Comparison of ENCODE assay signal across 4 worm cellular contexts in genomic region chrII:4584313-4584712, ce11.
TF ChIP-seq lines count a peak whose summit lies in the region.

No protein-coding gene starts in this region.

TF ChIP-seq in whole organism, L1 larva, 84 proteins besides CTCF, POLR2A, EP300 and RAD21:
- TF ChIP-seq zag-1 (tag; optimal IDR thresholded peaks at IDR 0.05; lab: Kevin White, UChicago) (no peak), efl-1 (optimal IDR thresholded peaks at IDR 0.05; lab: Kevin White, UChicago) (no peak), efl-1 (GFP tag; optimal IDR thresholded peaks at IDR 0.05 in 1 of 2; lab: Kevin White, UChicago) (peak in 1 of 2 experiments; percentile 16), lin-14 (GFP tag; optimal IDR thresholded peaks at IDR 0.05; lab: Kevin White, UChicago) (peak; percentile 39)

TF ChIP-seq in whole organism, L2 larva, 48 proteins besides CTCF, POLR2A, EP300 and RAD21:
- TF ChIP-seq sem-4 (tag; optimal IDR thresholded peaks at IDR 0.05; lab: Kevin White, UChicago) (peak; percentile 41), lin-13 (GFP tag; optimal IDR thresholded peaks at IDR 0.05; lab: Kevin White, UChicago) (no peak)

TF ChIP-seq in whole organism, late embryonic, 69 proteins besides CTCF, POLR2A, EP300 and RAD21:
- TF ChIP-seq fax-1 (tag; optimal IDR thresholded peaks at IDR 0.05; lab: Kevin White, UChicago) (no peak), unc-42 (tag; optimal IDR thresholded peaks at IDR 0.05; lab: Kevin White, UChicago) (peak; percentile 97), elt-2 (tag; optimal IDR thresholded peaks at IDR 0.05; lab: Kevin White, UChicago) (peak; percentile 90), ceh-31 (tag; optimal IDR thresholded peaks at IDR 0.05; lab: Kevin White, UChicago) (peak; percentile 46), elt-4 (tag; optimal IDR thresholded peaks at IDR 0.05; lab: Kevin White, UChicago) (no peak)

TF ChIP-seq in whole organism, mixed stage, embryonic, 35 proteins besides CTCF, POLR2A, EP300 and RAD21:
- peak; percentile 99 for TF ChIP-seq ces-1 (GFP tag; optimal IDR thresholded peaks at IDR 0.05; lab: Kevin White, UChicago)
- TF ChIP-seq sem-2 (GFP tag; optimal IDR thresholded peaks at IDR 0.05; lab: Kevin White, UChicago), result no peak
TF ChIP-seq in whole organism, mixed stage, embryonic: peak in this region for 1.

Comparison
In these comparisons a context has a peak if more than half of its experiments do, and no peak if none do; other contexts are left out.
1. Of the 10 proteins assayed by ChIP-seq in both whole organism, L1 larva and whole organism, late embryonic: peak only in whole organism, L1 larva: none; only in whole organism, late embryonic: elt-2; in both: none; in neither: 9.